Worm (Caenorhabditis elegans): Measurements from ENCODE around the gene F10C1.23.

ce11 chrII:5708154-5708553, 49.7 kb upstream of the F10C1.23 start:
- no peak for TF ChIP-seq nhr-11 (tag; optimal IDR thresholded peaks at IDR 0.05)
- TF ChIP-seq nhr-6 (tag; optimal IDR thresholded peaks at IDR 0.05), result no peak
- no peak for TF ChIP-seq ama-1 (optimal IDR thresholded peaks at IDR 0.05)
- no peak for TF ChIP-seq aly-2 (tag; optimal IDR thresholded peaks at IDR 0.05)
- TF ChIP-seq ceh-16 (tag; optimal IDR thresholded peaks at IDR 0.05), result no peak
- no peak for TF ChIP-seq nhr-77 (tag; optimal IDR thresholded peaks at IDR 0.05)
- no peak for TF ChIP-seq unc-39 (tag; optimal IDR thresholded peaks at IDR 0.05)
- TF ChIP-seq alr-1 (tag; optimal IDR thresholded peaks at IDR 0.05), result no peak
- TF ChIP-seq snpc-4 (tag; optimal IDR thresholded peaks at IDR 0.05), result no peak
- TF ChIP-seq elt-3 (tag; optimal IDR thresholded peaks at IDR 0.05), result no peak
- no peak for TF ChIP-seq egl-27 (tag; optimal IDR thresholded peaks at IDR 0.05)
- no peak for TF ChIP-seq lin-13 (GFP tag; optimal IDR thresholded peaks at IDR 0.05)
- no peak for TF ChIP-seq skn-1 (tag; optimal IDR thresholded peaks at IDR 0.05)
- TF ChIP-seq zag-1 (tag; optimal IDR thresholded peaks at IDR 0.05), result no peak
